ENCODE assay signal across 1 fruit fly cellular context in the genomic region with DNA sequence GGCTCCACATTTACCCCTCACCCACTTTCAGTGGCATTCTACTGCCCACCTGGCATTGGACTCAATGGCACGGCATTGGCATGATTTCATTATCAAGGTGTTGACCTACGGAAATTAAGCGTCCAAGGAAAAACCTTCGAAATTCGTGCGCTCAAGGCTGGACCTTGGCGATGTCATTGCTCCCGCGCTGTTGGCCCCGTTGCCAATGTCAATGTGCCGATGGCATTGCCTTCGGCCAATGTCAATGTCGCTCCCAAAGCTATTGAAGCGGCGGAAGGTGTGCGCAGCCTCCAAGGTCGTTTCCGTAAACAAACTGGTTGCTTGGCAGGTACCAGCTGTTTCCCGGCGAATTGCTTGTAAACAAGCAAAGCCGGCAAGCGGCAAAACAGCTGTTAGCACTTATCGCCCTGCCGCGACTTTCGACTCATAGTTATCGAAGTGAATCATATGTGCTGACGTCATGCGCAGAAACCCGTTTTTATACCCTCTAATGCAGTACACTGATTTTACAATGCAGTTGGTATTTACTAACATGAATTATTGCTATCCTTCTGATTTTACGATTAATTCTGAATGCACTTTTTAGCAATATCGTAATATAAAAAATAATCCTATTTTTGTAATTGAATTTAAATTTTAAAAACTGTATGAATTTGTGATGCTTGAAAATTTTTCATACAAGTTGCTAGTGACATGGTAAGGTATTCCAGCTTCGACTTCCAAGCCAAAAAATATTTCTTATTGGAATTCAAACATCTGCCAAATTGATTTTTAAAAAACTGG.
TF ChIP-seq lines count a peak whose summit lies in the region.

No protein-coding gene starts in this region.

TF ChIP-seq in whole organism, embryonic, 481 proteins besides CTCF, POLR2A, EP300 and RAD21 (continued from another document and continues in another):
- TF ChIP-seq CG3065 (GFP tag; optimal IDR thresholded peaks at IDR 0.05; lab: Kevin White, UChicago), result peak; percentile 89
- peak; percentile 95 for TF ChIP-seq onecut (GFP tag; IDR thresholded peaks at IDR 0.05; lab: Robert Waterston, UW)
- no peak for TF ChIP-seq abd-A (tag; optimal IDR thresholded peaks at IDR 0.05; lab: Kevin White, UChicago)
- TF ChIP-seq danr (GFP tag; IDR thresholded peaks at IDR 0.05; lab: Robert Waterston, UW), result peak; percentile 83
- TF ChIP-seq nau (GFP tag; optimal IDR thresholded peaks at IDR 0.05; lab: Kevin White, UChicago), result no peak
- peak; percentile 92 for TF ChIP-seq croc (GFP tag; conservative IDR thresholded peaks at IDR 0.05; lab: Robert Waterston, UW)
- TF ChIP-seq CG30020 (tag; optimal IDR thresholded peaks at IDR 0.05; lab: Kevin White, UChicago), result no peak
- TF ChIP-seq ERR (GFP tag; optimal IDR thresholded peaks at IDR 0.05; lab: Kevin White, UChicago), result peak; percentile 65
- peak; percentile 46 for TF ChIP-seq crol (GFP tag; IDR thresholded peaks at IDR 0.05; lab: Robert Waterston, UW)
- peak; percentile 92 for TF ChIP-seq Bteb2 (GFP tag; optimal IDR thresholded peaks at IDR 0.05; lab: Kevin White, UChicago)
- TF ChIP-seq CG15514 (GFP tag; optimal IDR thresholded peaks at IDR 0.05; lab: Kevin White, UChicago), result peak; percentile 89
- peak; percentile 80 for TF ChIP-seq CG17186 (GFP tag; optimal IDR thresholded peaks at IDR 0.05; lab: Kevin White, UChicago)
- TF ChIP-seq chinmo (GFP tag; IDR thresholded peaks at IDR 0.05; lab: Robert Waterston, UW; ENCODE audit: partially characterized antibody), result peak; percentile 98; the same call in 3 of the 4 replicates
- peak; percentile 92 for TF ChIP-seq CG8765 (GFP tag; IDR thresholded peaks at IDR 0.05; lab: Robert Waterston, UW)
- TF ChIP-seq CG4328 (GFP tag; optimal IDR thresholded peaks at IDR 0.05; lab: Kevin White, UChicago), result peak; percentile 87
- no peak for TF ChIP-seq Sin3A (optimal IDR thresholded peaks at IDR 0.05; lab: Kevin White, UChicago)
- peak; percentile 95 for TF ChIP-seq Meics (GFP tag; optimal IDR thresholded peaks at IDR 0.05; lab: Kevin White, UChicago)
- TF ChIP-seq Jarid2 (GFP tag; optimal IDR thresholded peaks at IDR 0.05; lab: Kevin White, UChicago), result peak; percentile 71
- TF ChIP-seq tio (GFP tag; optimal IDR thresholded peaks at IDR 0.05; lab: Kevin White, UChicago), result peak; percentile 95
- no peak for TF ChIP-seq gfzf (GFP tag; optimal IDR thresholded peaks at IDR 0.05; lab: Kevin White, UChicago)
- no peak for TF ChIP-seq CG17568 (GFP tag; optimal IDR thresholded peaks at IDR 0.05; lab: Kevin White, UChicago)
- peak; percentile 96 for TF ChIP-seq CG11504 (tag; optimal IDR thresholded peaks at IDR 0.05; lab: Kevin White, UChicago)
- TF ChIP-seq CG18764 (GFP tag; optimal IDR thresholded peaks at IDR 0.05; lab: Kevin White, UChicago), result peak; percentile 87
- TF ChIP-seq pb (GFP tag; optimal IDR thresholded peaks at IDR 0.05; lab: Kevin White, UChicago), result peak; percentile 69
- peak; percentile 96 for TF ChIP-seq esg (GFP tag; conservative IDR thresholded peaks at IDR 0.05; lab: Robert Waterston, UW)
- TF ChIP-seq so (GFP tag; IDR thresholded peaks at IDR 0.05; lab: Robert Waterston, UW), result peak; percentile 98
- peak; percentile 87 for TF ChIP-seq CG16779 (GFP tag; IDR thresholded peaks at IDR 0.05; lab: Robert Waterston, UW)
- TF ChIP-seq psq (GFP tag; optimal IDR thresholded peaks at IDR 0.05; lab: Kevin White, UChicago), result peak; percentile 86
- TF ChIP-seq CG12659 (GFP tag; optimal IDR thresholded peaks at IDR 0.05; lab: Kevin White, UChicago), result peak; percentile 97
- TF ChIP-seq stwl (tag; optimal IDR thresholded peaks at IDR 0.05; lab: Kevin White, UChicago), result peak; percentile 68
- peak in 1 of 3 experiments; percentile 89 for TF ChIP-seq Stat92E (GFP tag; optimal IDR thresholded peaks at IDR 0.05; lab: Kevin White, UChicago)
- peak; percentile 48 for TF ChIP-seq CG4282 (GFP tag; optimal IDR thresholded peaks at IDR 0.05; lab: Kevin White, UChicago)
- peak; percentile 97 for TF ChIP-seq CG18262 (tag; optimal IDR thresholded peaks at IDR 0.05; lab: Kevin White, UChicago)
- TF ChIP-seq cas (GFP tag; IDR thresholded peaks at IDR 0.05; lab: Robert Waterston, UW), result peak; percentile 93
- no peak for TF ChIP-seq sc (optimal IDR thresholded peaks at IDR 0.05; lab: Kevin White, UChicago)
- peak; percentile 94 for TF ChIP-seq sc (GFP tag; optimal IDR thresholded peaks at IDR 0.05; lab: Kevin White, UChicago)
- peak in 1 of 2 experiments; percentile 91 for TF ChIP-seq Hr51 (GFP tag; optimal IDR thresholded peaks at IDR 0.05; lab: Kevin White, UChicago)
- peak; percentile 91 for TF ChIP-seq CG6683 (GFP tag; optimal IDR thresholded peaks at IDR 0.05; lab: Kevin White, UChicago)
- peak; percentile 95 for TF ChIP-seq Sox102F (GFP tag; optimal IDR thresholded peaks at IDR 0.05; lab: Kevin White, UChicago)
- no peak for TF ChIP-seq usp (GFP tag; optimal IDR thresholded peaks at IDR 0.05; lab: Kevin White, UChicago)
- no peak for TF ChIP-seq cad (GFP tag; optimal IDR thresholded peaks at IDR 0.05; lab: Kevin White, UChicago)
- TF ChIP-seq CG8281 (tag; optimal IDR thresholded peaks at IDR 0.05; lab: Kevin White, UChicago), result peak; percentile 80
- peak; percentile 96 for TF ChIP-seq gce (GFP tag; IDR thresholded peaks at IDR 0.05; lab: Robert Waterston, UW)
- TF ChIP-seq btn (GFP tag; optimal IDR thresholded peaks at IDR 0.05; lab: Kevin White, UChicago), result peak; percentile 75
- peak; percentile 92 for TF ChIP-seq CrebB (tag; optimal IDR thresholded peaks at IDR 0.05; lab: Kevin White, UChicago)
- peak; percentile 90 for TF ChIP-seq CG2875 (GFP tag; optimal IDR thresholded peaks at IDR 0.05; lab: Kevin White, UChicago)
- TF ChIP-seq CG14860 (GFP tag; IDR thresholded peaks at IDR 0.05; lab: Robert Waterston, UW; ENCODE audit: partially characterized antibody), result no peak
- TF ChIP-seq Blimp-1 (GFP tag; optimal IDR thresholded peaks at IDR 0.05; lab: Kevin White, UChicago), result peak; percentile 93
- TF ChIP-seq sima (GFP tag; optimal IDR thresholded peaks at IDR 0.05; lab: Kevin White, UChicago), result peak; percentile 51
- peak; percentile 92 for TF ChIP-seq CG8388 (GFP tag; optimal IDR thresholded peaks at IDR 0.05; lab: Kevin White, UChicago)
- no peak for TF ChIP-seq Myb (GFP tag; optimal IDR thresholded peaks at IDR 0.05; lab: Kevin White, UChicago)
- peak; percentile 28 for TF ChIP-seq CG9876 (GFP tag; optimal IDR thresholded peaks at IDR 0.05; lab: Kevin White, UChicago)
- peak; percentile 98 for TF ChIP-seq dysf (GFP tag; IDR thresholded peaks at IDR 0.05; lab: Robert Waterston, UW)
- peak; percentile 49 to 95 for TF ChIP-seq crp (GFP tag; optimal IDR thresholded peaks at IDR 0.05; lab: Kevin White, UChicago)
- peak; percentile 83 for TF ChIP-seq ac (GFP tag; optimal IDR thresholded peaks at IDR 0.05; lab: Kevin White, UChicago)
- TF ChIP-seq Aef1 (GFP tag; IDR thresholded peaks at IDR 0.05; lab: Robert Waterston, UW), result peak; percentile 96
- peak; percentile 85 for TF ChIP-seq sim (GFP tag; IDR thresholded peaks at IDR 0.05; lab: Robert Waterston, UW)
- TF ChIP-seq CG2889 (GFP tag; IDR thresholded peaks at IDR 0.05; lab: Robert Waterston, UW), result peak; percentile 96
- no peak; the same call in 2 of the 3 replicates for TF ChIP-seq CG16813 (GFP tag; IDR thresholded peaks at IDR 0.05; lab: Robert Waterston, UW; ENCODE audit: partially characterized antibody)
- TF ChIP-seq pzg (GFP tag; optimal IDR thresholded peaks at IDR 0.05; lab: Kevin White, UChicago), result peak; percentile 42
- TF ChIP-seq amos (GFP tag; IDR thresholded peaks at IDR 0.05; lab: Robert Waterston, UW; ENCODE audit: partially characterized antibody), result peak; percentile 53; the same call in 1 of the 2 replicates
- peak; percentile 83 for TF ChIP-seq CG13287 (GFP tag; IDR thresholded peaks at IDR 0.05; lab: Robert Waterston, UW; ENCODE audit: partially characterized antibody)
- TF ChIP-seq z (GFP tag; IDR thresholded peaks at IDR 0.05; lab: Robert Waterston, UW), result no peak
- peak; percentile 92 for TF ChIP-seq Lim3 (GFP tag; IDR thresholded peaks at IDR 0.05; lab: Robert Waterston, UW)
- peak; percentile 97 for TF ChIP-seq lilli (GFP tag; optimal IDR thresholded peaks at IDR 0.05; lab: Kevin White, UChicago)
- peak; percentile 98 for TF ChIP-seq kay (GFP tag; optimal IDR thresholded peaks at IDR 0.05; lab: Kevin White, UChicago)
- TF ChIP-seq NFAT (GFP tag; IDR thresholded peaks at IDR 0.05; lab: Robert Waterston, UW), result peak; percentile 96
- peak; percentile 97 for TF ChIP-seq CG7839 (tag; optimal IDR thresholded peaks at IDR 0.05; lab: Kevin White, UChicago)
- peak; percentile 87 for TF ChIP-seq NK7.1 (GFP tag; optimal IDR thresholded peaks at IDR 0.05; lab: Kevin White, UChicago)
- peak; percentile 97 for TF ChIP-seq CG3847 (GFP tag; IDR thresholded peaks at IDR 0.05; lab: Robert Waterston, UW)
- peak; percentile 55 for TF ChIP-seq CG11398 (GFP tag; optimal IDR thresholded peaks at IDR 0.05; lab: Kevin White, UChicago)
- TF ChIP-seq nerfin-1 (tag; optimal IDR thresholded peaks at IDR 0.05; lab: Kevin White, UChicago), result peak; percentile 93
- peak; percentile 63 for TF ChIP-seq Dref (GFP tag; IDR thresholded peaks at IDR 0.05; lab: Robert Waterston, UW)
- TF ChIP-seq Antp (GFP tag; optimal IDR thresholded peaks at IDR 0.05; lab: Kevin White, UChicago), result peak; percentile 75
- TF ChIP-seq chm (GFP tag; IDR thresholded peaks at IDR 0.05; lab: Robert Waterston, UW), result peak; percentile 96
- TF ChIP-seq klu (GFP tag; IDR thresholded peaks at IDR 0.05; lab: Robert Waterston, UW), result peak; percentile 96
- no peak for TF ChIP-seq Trl (optimal IDR thresholded peaks at IDR 0.05; lab: Kevin White, UChicago)
- peak; percentile 89 for TF ChIP-seq Trl (GFP tag; optimal IDR thresholded peaks at IDR 0.05; lab: Kevin White, UChicago)
- no peak for TF ChIP-seq CG42726 (GFP tag; IDR thresholded peaks at IDR 0.05; lab: Robert Waterston, UW; ENCODE audit: partially characterized antibody)
- TF ChIP-seq tap (tag; optimal IDR thresholded peaks at IDR 0.05; lab: Kevin White, UChicago), result peak; percentile 93
- peak; percentile 70 for TF ChIP-seq wek (GFP tag; optimal IDR thresholded peaks at IDR 0.05; lab: Kevin White, UChicago)
- peak; percentile 96 for TF ChIP-seq CG32767 (GFP tag; IDR thresholded peaks at IDR 0.05; lab: Robert Waterston, UW)
- peak; percentile 92 for TF ChIP-seq NfI (GFP tag; optimal IDR thresholded peaks at IDR 0.05; lab: Kevin White, UChicago)
- TF ChIP-seq CG14710 (tag; optimal IDR thresholded peaks at IDR 0.05; lab: Kevin White, UChicago), result peak; percentile 93
- TF ChIP-seq D (optimal IDR thresholded peaks at IDR 0.05; lab: Kevin White, UChicago), result no peak
- TF ChIP-seq D (GFP tag; optimal IDR thresholded peaks at IDR 0.05; lab: Kevin White, UChicago), result peak; percentile 93
- TF ChIP-seq CG32532 (GFP tag; IDR thresholded peaks at IDR 0.05; lab: Robert Waterston, UW), result peak; percentile 98
- peak; percentile 65; the same call in 2 of the 4 replicates for TF ChIP-seq Dll (GFP tag; IDR thresholded peaks at IDR 0.05; lab: Robert Waterston, UW; ENCODE audit: partially characterized antibody)
- TF ChIP-seq gem (tag; optimal IDR thresholded peaks at IDR 0.05; lab: Kevin White, UChicago), result peak; percentile 98
- peak; percentile 98 for TF ChIP-seq Dbx (GFP tag; IDR thresholded peaks at IDR 0.05; lab: Robert Waterston, UW)
- TF ChIP-seq Six4 (GFP tag; optimal IDR thresholded peaks at IDR 0.05; lab: Kevin White, UChicago), result peak; percentile 91
- TF ChIP-seq Fer2 (tag; optimal IDR thresholded peaks at IDR 0.05; lab: Kevin White, UChicago), result peak; percentile 71
- TF ChIP-seq sens (GFP tag; lab: Kevin White, UChicago), result peak; percentile 98
- peak; percentile 89 for TF ChIP-seq CG3407 (GFP tag; optimal IDR thresholded peaks at IDR 0.05; lab: Kevin White, UChicago)
- TF ChIP-seq ttk (GFP tag; IDR thresholded peaks at IDR 0.05; lab: Robert Waterston, UW), result peak; percentile 96
- TF ChIP-seq Elba2 (GFP tag; optimal IDR thresholded peaks at IDR 0.05; lab: Kevin White, UChicago), result peak; percentile 80
- peak; percentile 91 for TF ChIP-seq Usf (GFP tag; optimal IDR thresholded peaks at IDR 0.05; lab: Kevin White, UChicago)
- peak; percentile 93 for TF ChIP-seq Ssrp (tag; optimal IDR thresholded peaks at IDR 0.05; lab: Kevin White, UChicago)
- TF ChIP-seq CG6272 (GFP tag; IDR thresholded peaks at IDR 0.05; lab: Robert Waterston, UW), result peak; percentile 95
- no peak for TF ChIP-seq tna (GFP tag; IDR thresholded peaks at IDR 0.05; lab: Robert Waterston, UW; ENCODE audit: partially characterized antibody)
- peak; percentile 89 for TF ChIP-seq Asciz (GFP tag; optimal IDR thresholded peaks at IDR 0.05; lab: Kevin White, UChicago)
- no peak for TF ChIP-seq lov (optimal IDR thresholded peaks at IDR 0.05; lab: Kevin White, UChicago)
- TF ChIP-seq lov (GFP tag; IDR thresholded peaks at IDR 0.05; lab: Robert Waterston, UW), result peak; percentile 95
- peak; percentile 100 for TF ChIP-seq D19A (tag; optimal IDR thresholded peaks at IDR 0.05; lab: Kevin White, UChicago)
- TF ChIP-seq Fer3 (tag; optimal IDR thresholded peaks at IDR 0.05; lab: Kevin White, UChicago), result no peak
- TF ChIP-seq CG17829 (tag; optimal IDR thresholded peaks at IDR 0.05; lab: Kevin White, UChicago), result peak; percentile 96
- TF ChIP-seq ci (GFP tag; IDR thresholded peaks at IDR 0.05; lab: Robert Waterston, UW), result peak; percentile 98
- TF ChIP-seq dmrt11E (tag; optimal IDR thresholded peaks at IDR 0.05; lab: Kevin White, UChicago), result peak; percentile 93
- peak; percentile 72 for TF ChIP-seq da (GFP tag; optimal IDR thresholded peaks at IDR 0.05; lab: Kevin White, UChicago)
- TF ChIP-seq CG14667 (GFP tag; IDR thresholded peaks at IDR 0.05; lab: Robert Waterston, UW), result peak; percentile 96
- peak; percentile 91 for TF ChIP-seq twi (tag; optimal IDR thresholded peaks at IDR 0.05; lab: Kevin White, UChicago)
- peak; percentile 70 for TF ChIP-seq CG31365 (tag; optimal IDR thresholded peaks at IDR 0.05; lab: Kevin White, UChicago)
- peak; percentile 86 to 93 for TF ChIP-seq chif (GFP tag; optimal IDR thresholded peaks at IDR 0.05; lab: Kevin White, UChicago)
- TF ChIP-seq CG12299 (tag; optimal IDR thresholded peaks at IDR 0.05; lab: Kevin White, UChicago), result peak; percentile 90
- TF ChIP-seq Atf6 (GFP tag; IDR thresholded peaks at IDR 0.05; lab: Robert Waterston, UW), result peak; percentile 98
- no peak for TF ChIP-seq hkb (optimal IDR thresholded peaks at IDR 0.05; lab: Kevin White, UChicago)
- TF ChIP-seq hkb (GFP tag; IDR thresholded peaks at IDR 0.05; lab: Robert Waterston, UW), result peak; percentile 98
- TF ChIP-seq dati (GFP tag; IDR thresholded peaks at IDR 0.05; lab: Robert Waterston, UW), result peak; percentile 75
- TF ChIP-seq Max (GFP tag; optimal IDR thresholded peaks at IDR 0.05; lab: Kevin White, UChicago), result peak; percentile 96
- peak; percentile 97 for TF ChIP-seq seq (GFP tag; IDR thresholded peaks at IDR 0.05; lab: Robert Waterston, UW)
- TF ChIP-seq CG5180 (GFP tag; optimal IDR thresholded peaks at IDR 0.05; lab: Kevin White, UChicago), result peak; percentile 79
- TF ChIP-seq Ada2b (GFP tag; IDR thresholded peaks at IDR 0.05; lab: Robert Waterston, UW), result peak; percentile 97
